Fruit fly (Drosophila melanogaster): ENCODE data around the gene CG31675.

DNA sequence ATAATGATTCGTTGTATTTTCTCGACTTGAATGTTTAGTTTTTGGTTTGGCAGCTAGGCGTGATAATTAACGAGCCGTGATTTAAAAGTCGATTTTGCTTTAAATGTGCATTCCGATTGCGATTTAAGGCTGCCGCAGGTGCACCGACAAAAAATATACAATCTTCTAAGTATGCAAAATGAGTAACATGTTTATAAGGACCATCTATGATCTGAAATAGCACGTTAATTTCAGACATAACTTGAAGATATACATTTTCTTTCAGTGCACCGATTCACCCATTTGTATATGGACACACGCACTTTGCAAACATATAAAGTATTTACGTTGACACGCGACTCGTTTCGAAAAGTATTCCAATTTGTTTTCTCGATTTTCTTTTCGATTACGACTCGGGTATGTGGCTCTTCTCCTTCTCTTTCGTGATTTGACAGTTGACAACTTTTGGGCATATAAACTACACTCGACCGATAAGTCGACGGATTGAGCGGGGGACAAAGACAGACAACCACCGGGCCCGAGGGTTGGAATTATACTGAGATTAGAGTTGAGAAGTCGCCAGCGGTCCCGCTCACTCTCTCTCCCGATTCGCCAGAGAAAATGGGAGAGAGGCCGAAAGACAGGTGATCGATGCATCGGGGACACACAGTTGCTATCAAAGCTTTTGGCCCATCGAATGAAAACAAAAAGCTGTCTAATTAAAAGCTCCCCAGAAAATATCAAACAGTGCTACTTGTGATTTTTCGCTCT is 22.5 kb downstream of the CG31675 start:
- TF ChIP-seq insv (optimal IDR thresholded peaks at IDR 0.05), result no peak
- TF ChIP-seq ttk (optimal IDR thresholded peaks at IDR 0.05), result no peak

All from Kc167 (cell line).